Fruit fly (Drosophila melanogaster) whole organism, embryonic: Measurements from ENCODE around the gene mRpL10.

Experiments used
- CG10565 ChIP-seq: fragments of 200-800 bp; sonication (Bioruptor generic); optimal IDR thresholded peaks from 3 replicates; lab custom pipeline; 2016; ENCODE audit warnings: missing biosample characterization, mild to moderate bottlenecking, missing genetic modification characterization
- CG10979 ChIP-seq: fragments of 200-800 bp; sonication (Bioruptor generic); optimal IDR thresholded peaks from 2 replicates; lab custom pipeline; 2018; ENCODE audit warnings: missing biosample characterization, mild to moderate bottlenecking, missing genetic modification characterization, moderate library complexity
- CG11247 ChIP-seq: fragments of 200-800 bp; sonication (Bioruptor generic); IDR thresholded peaks from 2 replicates; pipeline ENCODE4 v1.3.6; 2022; ENCODE audit warnings: missing biosample characterization, missing genetic modification characterization
- CG12155 ChIP-seq: fragments of 200-800 bp; sonication (Bioruptor generic); optimal IDR thresholded peaks from 3 replicates; lab custom pipeline; 2016; ENCODE audit warnings: missing biosample characterization, missing genetic modification characterization
- CG13287 ChIP-seq: fragments of 200-800 bp; sonication (Bioruptor generic); IDR thresholded peaks from 2 replicates; pipeline ENCODE4 v1.3.6; 2022; ENCODE audit warnings: missing biosample characterization, missing genetic modification characterization; ENCODE audit not compliant: partially characterized antibody
- CG15514 ChIP-seq: fragments of 200-800 bp; sonication (Bioruptor generic); optimal IDR thresholded peaks from 3 replicates; lab custom pipeline; 2017; ENCODE audit warnings: missing biosample characterization, missing genetic modification characterization, mild to moderate bottlenecking, moderate library complexity, missing genetic modification reagents
- CG1602 ChIP-seq: fragments of 200-800 bp; sonication (Bioruptor generic); optimal IDR thresholded peaks from 3 replicates; lab custom pipeline; 2016; ENCODE audit warnings: missing biosample characterization, missing genetic modification characterization
- CG1603 ChIP-seq: fragments of 200-800 bp; sonication (Bioruptor generic); optimal IDR thresholded peaks from 2 replicates; lab custom pipeline; 2019; ENCODE audit warnings: missing biosample characterization, mild to moderate bottlenecking, missing genetic modification characterization, moderate library complexity
- CG16815 ChIP-seq: fragments of 200-800 bp; sonication (Bioruptor generic); optimal IDR thresholded peaks from 3 replicates; lab custom pipeline; 2017; ENCODE audit warnings: missing biosample characterization, mild to moderate bottlenecking, missing genetic modification characterization
- CG17328 ChIP-seq: fragments of 200-800 bp; sonication (Bioruptor generic); IDR thresholded peaks from 2 replicates; pipeline ENCODE4 v1.3.6; 2022; ENCODE audit warnings: missing biosample characterization, missing genetic modification characterization
- CG17361 ChIP-seq: fragments of 200-800 bp; sonication (Bioruptor generic); IDR thresholded peaks from 3 replicates; pipeline ENCODE4 v1.3.6; 2022; ENCODE audit warnings: missing biosample characterization, missing genetic modification characterization
- CG4360 ChIP-seq: fragments of 200-800 bp; sonication (Bioruptor generic); IDR thresholded peaks from 2 replicates; pipeline ENCODE4 v1.3.6; 2022; ENCODE audit warnings: missing biosample characterization, missing genetic modification characterization
- CG6854 ChIP-seq: fragments of 200-800 bp; sonication (Bioruptor generic); optimal IDR thresholded peaks from 3 replicates; lab custom pipeline; 2017; ENCODE audit warnings: missing biosample characterization, mild to moderate bottlenecking, missing genetic modification characterization
- CG7745 ChIP-seq: fragments of 200-800 bp; sonication (Bioruptor generic); optimal IDR thresholded peaks from 2 replicates; lab custom pipeline; 2018; ENCODE audit warnings: missing biosample characterization, mild to moderate bottlenecking, missing genetic modification characterization, moderate library complexity
- CG8765 ChIP-seq: fragments of 200-800 bp; sonication (Bioruptor generic); IDR thresholded peaks from 2 replicates; pipeline ENCODE4 v1.3.6; 2022; ENCODE audit warnings: missing biosample characterization, missing genetic modification characterization
- CG8924 ChIP-seq: fragments of 200-800 bp; optimal IDR thresholded peaks from 3 replicates; lab custom pipeline; 2019; ENCODE audit warnings: missing biosample characterization, mild to moderate bottlenecking, missing genetic modification characterization, moderate library complexity
- CG9437 ChIP-seq: fragments of 200-800 bp; sonication (Bioruptor generic); optimal IDR thresholded peaks from 2 replicates; lab custom pipeline; 2018; ENCODE audit warnings: missing biosample characterization, mild to moderate bottlenecking, missing genetic modification characterization
- Dll ChIP-seq: fragments of 200-800 bp; sonication (Bioruptor generic); IDR thresholded peaks from 4 replicates; pipeline ENCODE4 v1.3.6; 2022; ENCODE audit warnings: missing biosample characterization, missing genetic modification characterization; ENCODE audit not compliant: partially characterized antibody
- Dref ChIP-seq: fragments of 200-800 bp; sonication (Bioruptor generic); IDR thresholded peaks from 2 replicates; pipeline ENCODE4 v1.3.6; 2022; ENCODE audit warnings: missing biosample characterization, missing genetic modification characterization
- Eip74EF ChIP-seq, 2 experiments: fragments of 200-800 bp in 1 of 2; fragments of >200 bp in 1 of 2; sonication (Bioruptor generic) in 1 of 2; optimal IDR thresholded peaks; 2 replicates each; lab custom pipeline; 2017 to 2019; ENCODE audit warnings: missing biosample characterization in 2 of 2, missing genetic modification characterization in 2 of 2, mild to moderate bottlenecking in 1 of 2, moderate library complexity in 1 of 2
- HmgZ ChIP-seq: fragments of 200-800 bp; sonication (Bioruptor generic); optimal IDR thresholded peaks from 2 replicates; lab custom pipeline; 2018; ENCODE audit warnings: missing biosample characterization, mild to moderate bottlenecking, missing genetic modification characterization
- Lpt ChIP-seq: fragments of >200 bp; optimal IDR thresholded peaks from 2 replicates; lab custom pipeline; 2018; ENCODE audit warnings: missing biosample characterization, missing genetic modification characterization
- NC2α ChIP-seq: fragments of 200-800 bp; sonication (Bioruptor generic); optimal IDR thresholded peaks from 2 replicates; lab custom pipeline; 2016; ENCODE audit warnings: missing biosample characterization, missing genetic modification characterization
- NK7.1 ChIP-seq: fragments of 200-800 bp; sonication (Bioruptor generic); optimal IDR thresholded peaks from 3 replicates; lab custom pipeline; 2016; ENCODE audit warnings: missing biosample characterization, missing genetic modification characterization
- Neu2 ChIP-seq: fragments of 200-800 bp; sonication (Bioruptor generic); optimal IDR thresholded peaks from 3 replicates; lab custom pipeline; 2016; ENCODE audit warnings: missing biosample characterization, missing genetic modification characterization, borderline replicate concordance
- Scr ChIP-seq: fragments of 200-800 bp; sonication (Bioruptor generic); IDR thresholded peaks from 2 replicates; pipeline ENCODE4 v1.3.6; 2022; ENCODE audit warnings: missing biosample characterization, missing genetic modification characterization; ENCODE audit not compliant: partially characterized antibody
- al ChIP-seq: fragments of 200-800 bp; sonication (Bioruptor generic); IDR thresholded peaks from 2 replicates; pipeline ENCODE4 v1.3.6; 2022; ENCODE audit warnings: missing biosample characterization, missing genetic modification characterization
- ci ChIP-seq: fragments of 200-800 bp; sonication (Bioruptor generic); IDR thresholded peaks from 3 replicates; pipeline ENCODE4 v1.3.6; 2022; ENCODE audit warnings: missing biosample characterization, missing genetic modification characterization
- corto ChIP-seq: fragments of 200-800 bp; sonication (Bioruptor generic); optimal IDR thresholded peaks from 2 replicates; lab custom pipeline; 2016; ENCODE audit warnings: missing biosample characterization, mild to moderate bottlenecking, missing genetic modification characterization, moderate library complexity
- dimm ChIP-seq: fragments of 200-800 bp; sonication (Bioruptor generic); IDR thresholded peaks from 2 replicates; pipeline ENCODE4 v1.3.6; 2022; ENCODE audit warnings: missing biosample characterization, missing genetic modification characterization
- h ChIP-seq: fragments of >200 bp; optimal IDR thresholded peaks from 2 replicates; lab custom pipeline; 2017
- jing ChIP-seq: fragments of 200-800 bp; sonication (Bioruptor generic); optimal IDR thresholded peaks from 2 replicates; lab custom pipeline; 2018; ENCODE audit warnings: missing biosample characterization, mild to moderate bottlenecking, missing genetic modification characterization
- lola ChIP-seq, 3 experiments: fragments of >200 bp in 2 of 3; fragments of 200-800 bp in 1 of 3; sonication (Bioruptor generic) in 1 of 3; optimal IDR thresholded peaks; 2 replicates each; lab custom pipeline; 2017 to 2019; ENCODE audit warnings: missing biosample characterization in 3 of 3, missing genetic modification characterization in 3 of 3, mild to moderate bottlenecking in 1 of 3, moderate library complexity in 1 of 3
- mam ChIP-seq: fragments of 200-800 bp; sonication (Bioruptor generic); optimal IDR thresholded peaks from 3 replicates; lab custom pipeline; 2016; ENCODE audit warnings: missing biosample characterization, missing genetic modification characterization
- mirr ChIP-seq: fragments of 200-800 bp; sonication (Bioruptor generic); optimal IDR thresholded peaks from 3 replicates; lab custom pipeline; 2018; ENCODE audit warnings: missing biosample characterization, mild to moderate bottlenecking, missing genetic modification characterization
- mld ChIP-seq: fragments of 200-800 bp; sonication (Bioruptor generic); IDR thresholded peaks from 3 replicates; pipeline ENCODE4 v1.3.6; 2022; ENCODE audit warnings: missing biosample characterization, missing genetic modification characterization; ENCODE audit not compliant: partially characterized antibody
- nerfin-1 ChIP-seq: fragments of 200-800 bp; sonication (Bioruptor generic); optimal IDR thresholded peaks from 3 replicates; lab custom pipeline; 2019; ENCODE audit warnings: missing biosample characterization, mild to moderate bottlenecking, missing genetic modification characterization, moderate library complexity
- oc ChIP-seq: fragments of 200-800 bp; sonication (Bioruptor generic); optimal IDR thresholded peaks from 2 replicates; lab custom pipeline; 2018; ENCODE audit warnings: missing biosample characterization, mild to moderate bottlenecking, missing genetic modification characterization, moderate library complexity
- pho ChIP-seq: fragments of 200-800 bp; sonication (Bioruptor generic); optimal IDR thresholded peaks from 2 replicates; lab custom pipeline; 2016; ENCODE audit warnings: missing biosample characterization, missing genetic modification characterization
- seq ChIP-seq: fragments of 200-800 bp; sonication (Bioruptor generic); IDR thresholded peaks from 2 replicates; pipeline ENCODE4 v1.3.6; 2022; ENCODE audit warnings: missing biosample characterization, missing genetic modification characterization
- sima ChIP-seq: fragments of 200-800 bp; sonication (Bioruptor generic); optimal IDR thresholded peaks from 2 replicates; lab custom pipeline; 2016; ENCODE audit warnings: missing biosample characterization, missing genetic modification characterization
- slbo ChIP-seq: fragments of 200-800 bp; sonication (Bioruptor generic); IDR thresholded peaks from 2 replicates; pipeline ENCODE4 v1.3.6; 2022; ENCODE audit warnings: missing biosample characterization, missing genetic modification characterization
- sqz ChIP-seq: fragments of 200-800 bp; sonication (Bioruptor generic); optimal IDR thresholded peaks from 3 replicates; lab custom pipeline; 2018; ENCODE audit warnings: missing biosample characterization, mild to moderate bottlenecking, missing genetic modification characterization
- trem ChIP-seq: fragments of 200-800 bp; optimal IDR thresholded peaks from 3 replicates; lab custom pipeline; 2019; ENCODE audit warnings: missing biosample characterization, mild to moderate bottlenecking, missing genetic modification characterization, moderate library complexity
- twi ChIP-seq: fragments of 200-800 bp; optimal IDR thresholded peaks from 2 replicates; lab custom pipeline; 2019; ENCODE audit warnings: missing biosample characterization, mild to moderate bottlenecking, missing genetic modification characterization, moderate library complexity
- vnd ChIP-seq: fragments of 200-800 bp; sonication (Bioruptor generic); IDR thresholded peaks from 3 replicates; pipeline ENCODE4 v1.3.6; 2022; ENCODE audit warnings: missing biosample characterization, missing genetic modification characterization; ENCODE audit not compliant: partially characterized antibody
- wek ChIP-seq: fragments of 200-800 bp; sonication (Bioruptor generic); optimal IDR thresholded peaks from 3 replicates; lab custom pipeline; 2018; ENCODE audit warnings: missing biosample characterization, mild to moderate bottlenecking, missing genetic modification characterization, moderate library complexity
- wor ChIP-seq: fragments of 200-800 bp; sonication (Bioruptor generic); IDR thresholded peaks from 2 replicates; pipeline ENCODE4 v1.3.6; 2022; ENCODE audit warnings: missing biosample characterization, missing genetic modification characterization
- zen2 ChIP-seq: fragments of 200-800 bp; sonication (Bioruptor generic); IDR thresholded peaks from 3 replicates; pipeline ENCODE4 v1.3.6; 2022; ENCODE audit warnings: missing biosample characterization, missing genetic modification characterization; ENCODE audit not compliant: partially characterized antibody

mRpL10 gene

dm6 chr2L:221939-222489 is 18.4 kb downstream of the mRpL10 start (continued):
- TF ChIP-seq Dll: peak; percentile 54; the same call in 1 of the 4 replicates
- TF ChIP-seq dimm (GFP tag; lab: Robert Waterston, UW): no peak
- no peak for TF ChIP-seq CG1603
- peak; percentile 12 for TF ChIP-seq NC2α (GFP tag; lab: Kevin White, UChicago)
- no peak; the same call in 2 of the 3 replicates for TF ChIP-seq zen2 (GFP tag; lab: Robert Waterston, UW)
- no peak for TF ChIP-seq CG1602
- peak; percentile 9 for TF ChIP-seq mirr (GFP tag; lab: Kevin White, UChicago)
- no peak for TF ChIP-seq Neu2 (GFP tag; lab: Kevin White, UChicago)
- TF ChIP-seq wek (GFP tag; lab: Kevin White, UChicago): no peak
- peak; percentile 75 for TF ChIP-seq oc (tag; lab: Kevin White, UChicago)
- no peak for TF ChIP-seq twi
- no peak for TF ChIP-seq NK7.1 (GFP tag; lab: Kevin White, UChicago)
- TF ChIP-seq lola (GFP tag; optimal IDR thresholded peaks at IDR 0.05; lab: Kevin White, UChicago): no peak
- no peak for TF ChIP-seq jing (GFP tag; lab: Kevin White, UChicago)
- TF ChIP-seq mam (GFP tag; lab: Kevin White, UChicago): no peak
- TF ChIP-seq CG17361 (GFP tag; lab: Robert Waterston, UW): no peak
- no peak for TF ChIP-seq HmgZ (tag; lab: Kevin White, UChicago)
- TF ChIP-seq CG13287 (GFP tag; lab: Robert Waterston, UW): no peak; the same call in 1 of the 2 replicates
- peak; percentile 60 for TF ChIP-seq seq (GFP tag; lab: Robert Waterston, UW)
- TF ChIP-seq Lpt (GFP tag; lab: Kevin White, UChicago): no peak
- no peak for TF ChIP-seq corto (GFP tag; lab: Kevin White, UChicago)
- TF ChIP-seq CG10565: no peak
- no peak for TF ChIP-seq mld
- TF ChIP-seq CG8765: 0 out of 2 replicates have a peak, but pooled peaks have one; percentile 11
- peak; percentile 40; the same call in 2 of the 3 replicates for TF ChIP-seq ci
- TF ChIP-seq CG17328 (GFP tag; lab: Robert Waterston, UW): no peak
- TF ChIP-seq pho: no peak
- no peak for TF ChIP-seq CG11247 (GFP tag; lab: Robert Waterston, UW)
- TF ChIP-seq sqz: no peak
- TF ChIP-seq CG16815 (GFP tag; lab: Kevin White, UChicago): no peak
- TF ChIP-seq CG15514 (GFP tag; lab: Kevin White, UChicago): no peak
- TF ChIP-seq Dref: no peak
- TF ChIP-seq CG8924 (tag; lab: Kevin White, UChicago): peak; percentile 57
- peak; percentile 11 for TF ChIP-seq nerfin-1
- no peak for TF ChIP-seq vnd (GFP tag; lab: Robert Waterston, UW)
- no peak for TF ChIP-seq h (lab: Kevin White, UChicago)
- peak in 1 of 2 experiments; percentile 56 for TF ChIP-seq Eip74EF (GFP tag; optimal IDR thresholded peaks at IDR 0.05; lab: Kevin White, UChicago)
- peak; percentile 41 for TF ChIP-seq Scr (GFP tag; lab: Robert Waterston, UW)
- TF ChIP-seq CG12155 (GFP tag; lab: Kevin White, UChicago): peak; percentile 80
- no peak for TF ChIP-seq CG9437 (GFP tag; lab: Kevin White, UChicago)
- TF ChIP-seq CG6854 (GFP tag; lab: Kevin White, UChicago): peak; percentile 12
- TF ChIP-seq trem (tag; lab: Kevin White, UChicago): no peak
- no peak for TF ChIP-seq CG10979
- no peak for TF ChIP-seq sima (GFP tag; lab: Kevin White, UChicago)
- 0 out of 2 replicates have a peak, but pooled peaks have one; percentile 29 for TF ChIP-seq slbo (GFP tag; lab: Robert Waterston, UW)
- TF ChIP-seq CG7745 (tag; lab: Kevin White, UChicago): no peak
- no peak for TF ChIP-seq wor (GFP tag; lab: Robert Waterston, UW)
- TF ChIP-seq CG4360: peak; percentile 29; the same call in 1 of the 2 replicates
- TF ChIP-seq al (GFP tag; lab: Robert Waterston, UW): no peak
